Worm (Caenorhabditis elegans): ENCODE results near the gene cysl-1.

Gene cysl-1

DNA sequence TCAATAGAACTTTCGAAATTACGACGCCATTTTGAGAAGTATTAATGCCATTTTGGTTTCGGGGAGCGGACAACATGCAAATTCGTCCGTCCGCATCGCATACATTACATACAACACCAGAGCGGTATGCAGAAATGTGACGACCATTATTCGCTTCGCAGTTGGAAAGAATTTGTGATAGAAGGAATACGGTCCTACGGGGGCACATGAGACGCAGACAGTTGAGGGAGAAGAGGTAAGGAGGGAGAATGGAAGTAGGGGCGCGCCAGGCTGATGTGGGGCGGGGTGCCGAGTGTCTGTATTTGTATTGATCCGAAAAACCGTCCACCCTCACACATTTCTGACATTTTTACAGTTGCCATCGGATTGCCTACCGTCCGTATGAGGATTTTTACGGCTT is 13.0 kb downstream of the cysl-1 start:
- TF ChIP-seq T22C8.4 (GFP tag; IDR thresholded peaks at IDR 0.05): no peak
- TF ChIP-seq cog-1 (tag; optimal IDR thresholded peaks at IDR 0.05): no peak
- 0 out of 2 replicates have a peak, but pooled peaks have one; percentile 8 for TF ChIP-seq ztf-23 (GFP tag; IDR thresholded peaks at IDR 0.05)
- TF ChIP-seq klf-2 (GFP tag; conservative IDR thresholded peaks at IDR 0.05): no peak

DNA sequence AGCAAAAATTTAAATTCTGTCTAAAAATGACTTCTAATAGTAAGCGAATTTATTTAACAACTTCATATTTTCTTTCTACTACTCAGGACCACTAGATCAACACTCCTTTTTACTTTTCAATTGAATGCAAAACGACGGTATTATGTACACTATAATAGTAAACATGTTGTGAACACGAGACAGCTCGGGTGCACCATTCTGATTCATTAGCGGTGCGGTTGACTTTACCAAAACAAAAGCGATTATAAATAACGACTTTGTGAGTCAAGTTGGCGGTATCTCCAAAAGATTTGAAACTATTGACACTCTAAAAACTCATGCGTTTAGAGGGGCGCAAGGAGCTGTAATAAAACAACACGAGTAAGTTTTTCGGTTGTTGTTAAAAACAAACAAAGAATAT is 13.8 kb downstream of the cysl-1 start:
- no peak for TF ChIP-seq flt-1 (GFP tag; IDR thresholded peaks at IDR 0.05)

DNA sequence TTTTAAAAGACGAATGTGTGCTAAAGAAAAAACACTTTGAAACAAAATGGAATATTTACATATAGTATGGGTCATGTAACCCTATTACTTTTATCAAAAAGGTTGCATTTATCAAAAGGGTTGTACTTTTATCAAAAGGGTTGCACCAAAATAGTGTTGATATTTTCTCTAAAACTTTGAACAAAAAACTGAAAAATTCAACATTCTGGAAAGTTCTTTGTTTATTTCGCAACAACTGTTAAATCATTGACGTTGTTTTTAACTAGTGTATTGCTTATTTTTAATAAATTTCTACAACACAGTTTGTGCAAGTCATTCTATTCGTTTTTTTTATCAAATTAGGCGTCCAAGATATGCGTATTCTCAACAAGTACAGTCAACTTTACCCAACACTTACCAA is 15.8 kb downstream of the cysl-1 start, which contains the start of the genes C17G1.5 and C17G1.14:
TSS of gene C17G1.5 (plus strand) at position 266 of the 400 bp plus-strand sequence.
TSS of gene C17G1.14 (plus strand) at position 277 of the 400 bp plus-strand sequence.
- no peak for TF ChIP-seq klf-2 (GFP tag; conservative IDR thresholded peaks at IDR 0.05)
- no peak for TF ChIP-seq tab-1 (GFP tag; IDR thresholded peaks at IDR 0.05)
- TF ChIP-seq med-1 (GFP tag; optimal IDR thresholded peaks at IDR 0.05; ENCODE audit: insufficient read depth): no peak
- no peak for TF ChIP-seq ztf-29 (GFP tag; IDR thresholded peaks at IDR 0.05)

ce11 chrX:9938091-9938490 is 16.2 kb downstream of the cysl-1 start:
- TF ChIP-seq ref-1 (GFP tag; conservative IDR thresholded peaks at IDR 0.05): no peak
- TF ChIP-seq tab-1 (GFP tag; IDR thresholded peaks at IDR 0.05): no peak
- no peak for TF ChIP-seq klf-2 (GFP tag; conservative IDR thresholded peaks at IDR 0.05)
- no peak for TF ChIP-seq T22C8.4 (GFP tag; IDR thresholded peaks at IDR 0.05)
- TF ChIP-seq ztf-29 (GFP tag; IDR thresholded peaks at IDR 0.05): no peak
- TF ChIP-seq med-1 (GFP tag; optimal IDR thresholded peaks at IDR 0.05; ENCODE audit: insufficient read depth): no peak
- no peak for TF ChIP-seq ztf-23 (GFP tag; IDR thresholded peaks at IDR 0.05)
- TF ChIP-seq cog-1 (tag; optimal IDR thresholded peaks at IDR 0.05): no peak

DNA sequence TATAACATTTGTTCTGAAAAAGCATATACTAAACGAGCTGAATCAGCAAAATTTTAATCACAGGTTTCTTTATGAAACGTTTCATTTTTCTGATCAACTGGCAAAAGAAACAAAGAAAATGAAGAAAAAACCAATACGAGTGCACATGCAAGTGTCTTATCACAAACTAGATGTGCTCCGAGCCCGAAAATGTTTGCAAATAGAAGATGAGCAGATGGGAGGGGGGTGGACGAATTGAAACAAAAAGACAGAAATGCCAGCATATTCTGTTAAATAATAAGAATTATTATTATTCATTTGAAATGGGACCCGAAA is 20.4 kb downstream of the cysl-1 start:
- TF ChIP-seq ztf-29 (GFP tag; IDR thresholded peaks at IDR 0.05) (no peak), ref-1 (GFP tag; conservative IDR thresholded peaks at IDR 0.05) (no peak)

- TF ChIP-seq flt-1 (GFP tag; IDR thresholded peaks at IDR 0.05) (no peak), med-1 (GFP tag; optimal IDR thresholded peaks at IDR 0.05; ENCODE audit: insufficient read depth) (no peak), ztf-29 (GFP tag; IDR thresholded peaks at IDR 0.05) (no peak), klf-2 (GFP tag; conservative IDR thresholded peaks at IDR 0.05) (no peak), ref-1 (GFP tag; conservative IDR thresholded peaks at IDR 0.05) (no peak), ztf-23 (GFP tag; IDR thresholded peaks at IDR 0.05) (no peak), cog-1 (tag; optimal IDR thresholded peaks at IDR 0.05) (no peak), T22C8.4 (GFP tag; IDR thresholded peaks at IDR 0.05) (no peak), tab-1 (GFP tag; IDR thresholded peaks at IDR 0.05) (no peak)
Observed at ce11 chrX:9933291-9934008, 20.9 kb downstream of the cysl-1 start.

DNA sequence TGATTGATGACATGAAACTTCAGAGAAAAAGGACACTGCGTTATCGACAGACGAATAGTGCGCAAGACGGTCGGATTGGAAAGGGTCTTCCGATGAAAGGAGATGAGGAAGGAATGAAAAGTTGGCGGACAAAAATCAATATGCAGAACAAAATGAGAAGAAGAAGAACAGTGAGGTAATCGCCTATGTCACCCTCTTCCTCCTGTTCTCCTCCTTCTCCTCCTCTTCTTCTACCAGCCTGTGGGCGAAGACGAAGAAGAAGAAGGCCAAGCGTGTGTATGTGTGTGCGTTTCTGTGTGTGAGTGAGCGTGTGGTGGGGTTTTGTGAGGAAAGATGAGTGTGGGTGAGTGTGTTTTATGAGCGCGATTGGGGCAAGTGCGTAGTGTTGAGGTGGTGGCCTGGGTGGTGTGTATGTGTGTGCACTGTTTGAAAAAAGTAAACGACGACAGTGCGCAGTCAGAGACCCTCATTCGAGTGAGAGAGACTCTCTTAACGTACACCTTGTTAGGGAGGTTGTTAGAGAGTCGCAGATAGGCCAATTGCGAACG is 22.0 kb downstream of the cysl-1 start, which contains the start of gene tsp-21:
TSS of gene tsp-21 (plus strand) at position 146 of the 548 bp plus-strand sequence.
- TF ChIP-seq ztf-29 (GFP tag; IDR thresholded peaks at IDR 0.05) (no peak), cog-1 (tag; optimal IDR thresholded peaks at IDR 0.05) (peak; percentile 60), flt-1 (GFP tag; IDR thresholded peaks at IDR 0.05) (peak; percentile 79), med-1 (GFP tag; optimal IDR thresholded peaks at IDR 0.05; ENCODE audit: insufficient read depth) (peak; percentile 24), ref-1 (GFP tag; conservative IDR thresholded peaks at IDR 0.05) (no peak), klf-2 (GFP tag; conservative IDR thresholded peaks at IDR 0.05) (no peak), T22C8.4 (GFP tag; IDR thresholded peaks at IDR 0.05) (no peak), tab-1 (GFP tag; IDR thresholded peaks at IDR 0.05) (no peak), ztf-23 (GFP tag; IDR thresholded peaks at IDR 0.05) (peak; percentile 64; the same call in 1 of the 2 replicates)

DNA sequence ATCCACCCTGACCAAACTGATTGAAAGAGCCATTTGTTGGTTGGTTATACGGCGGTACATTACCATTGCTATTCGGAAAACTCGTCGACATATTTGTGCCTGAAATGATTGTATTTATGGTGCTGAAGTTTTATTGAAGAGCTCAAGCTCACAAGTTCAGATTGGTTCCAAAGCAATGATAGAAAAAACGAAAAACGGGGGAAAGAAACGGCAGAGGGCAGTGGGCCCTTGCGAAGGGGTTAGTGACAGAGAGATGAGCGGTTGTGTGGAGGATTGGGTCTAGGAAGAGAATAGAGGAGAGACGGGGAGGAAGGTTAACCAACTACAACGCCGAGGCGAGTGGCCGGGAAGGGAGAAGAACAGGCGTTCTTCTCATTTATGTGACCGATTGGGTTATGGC is 23.0 kb downstream of the cysl-1 start, which contains the start of gene nra-3:
TSS of gene nra-3 (minus strand) at position 101 of the 400 bp plus-strand sequence.
- TF ChIP-seq cog-1 (tag; optimal IDR thresholded peaks at IDR 0.05): no peak
- TF ChIP-seq med-1 (GFP tag; optimal IDR thresholded peaks at IDR 0.05; ENCODE audit: insufficient read depth): no peak
- peak; percentile 54; the same call in 1 of the 2 replicates for TF ChIP-seq ztf-23 (GFP tag; IDR thresholded peaks at IDR 0.05)

DNA sequence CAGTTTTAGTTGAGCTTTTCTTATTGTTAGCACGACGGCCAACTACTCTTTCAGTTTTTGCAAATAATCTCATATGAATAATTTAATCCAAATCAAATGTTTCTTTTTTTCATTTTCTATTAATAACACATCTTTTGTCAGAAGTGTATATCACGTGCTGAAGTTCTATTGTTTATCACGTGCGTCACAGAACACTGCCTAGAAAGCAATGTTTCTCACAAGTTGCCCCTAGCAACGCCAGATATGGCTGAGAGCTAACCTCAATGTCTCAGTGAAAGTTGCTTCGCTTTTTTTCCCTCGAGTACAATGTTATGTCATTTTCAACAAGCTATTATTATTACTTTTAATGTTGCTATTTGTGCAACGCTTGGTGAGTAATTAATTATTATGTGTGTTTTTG is 26.3 kb downstream of the cysl-1 start:
- TF ChIP-seq ref-1 (GFP tag; conservative IDR thresholded peaks at IDR 0.05): no peak
- TF ChIP-seq flt-1 (GFP tag; IDR thresholded peaks at IDR 0.05): no peak
- no peak for TF ChIP-seq med-1 (GFP tag; optimal IDR thresholded peaks at IDR 0.05; ENCODE audit: insufficient read depth)
- TF ChIP-seq T22C8.4 (GFP tag; IDR thresholded peaks at IDR 0.05): no peak
- TF ChIP-seq klf-2 (GFP tag; conservative IDR thresholded peaks at IDR 0.05): no peak
- TF ChIP-seq tab-1 (GFP tag; IDR thresholded peaks at IDR 0.05): no peak
- TF ChIP-seq ztf-29 (GFP tag; IDR thresholded peaks at IDR 0.05): no peak
- no peak for TF ChIP-seq ztf-23 (GFP tag; IDR thresholded peaks at IDR 0.05)
- TF ChIP-seq cog-1 (tag; optimal IDR thresholded peaks at IDR 0.05): no peak

DNA sequence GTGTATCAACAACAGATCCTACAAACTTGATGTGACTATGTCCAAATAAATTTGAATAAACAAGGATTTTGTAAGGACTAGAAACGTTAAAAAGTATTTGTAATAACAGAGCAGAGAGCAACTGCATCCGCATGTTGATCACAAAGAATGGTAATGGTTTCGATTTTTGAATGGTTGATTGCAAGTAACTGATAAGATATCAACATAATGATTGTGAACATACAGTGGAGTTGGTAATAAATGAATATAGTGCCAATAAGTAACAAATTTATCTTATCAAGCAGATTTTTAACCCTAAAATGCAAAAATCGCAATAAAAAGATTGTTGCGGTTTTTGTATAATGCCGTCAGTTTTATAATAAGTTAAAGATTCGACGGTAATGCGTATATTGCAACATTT is 29.4 kb downstream of the cysl-1 start, which contains the start of gene ugt-23:
TSS of gene ugt-23 (minus strand) at position 212 of the 400 bp plus-strand sequence.
- TF ChIP-seq klf-2 (GFP tag; conservative IDR thresholded peaks at IDR 0.05): no peak
- TF ChIP-seq ztf-29 (GFP tag; IDR thresholded peaks at IDR 0.05): no peak
- no peak for TF ChIP-seq cog-1 (tag; optimal IDR thresholded peaks at IDR 0.05)
- TF ChIP-seq ref-1 (GFP tag; conservative IDR thresholded peaks at IDR 0.05): no peak
- no peak for TF ChIP-seq ztf-23 (GFP tag; IDR thresholded peaks at IDR 0.05)
- TF ChIP-seq tab-1 (GFP tag; IDR thresholded peaks at IDR 0.05): no peak
- no peak for TF ChIP-seq T22C8.4 (GFP tag; IDR thresholded peaks at IDR 0.05)
- no peak for TF ChIP-seq flt-1 (GFP tag; IDR thresholded peaks at IDR 0.05)
- no peak for TF ChIP-seq med-1 (GFP tag; optimal IDR thresholded peaks at IDR 0.05; ENCODE audit: insufficient read depth)
